Worm (Caenorhabditis elegans) whole organism, young adult: Measurements from ENCODE around the gene lsm-4.

Experiments
- B0035.1 ChIP-seq: sonication (generic microtip); optimal IDR thresholded peaks from 2 replicates; lab custom pipeline; 2016; ENCODE audit warnings: missing genetic modification characterization, mild to moderate bottlenecking, missing compliant biosample characterization, missing genotype, missing genetic modification reagents
- F22D6.2 ChIP-seq: sonication (generic microtip); optimal IDR thresholded peaks from 2 replicates; lab custom pipeline; 2016; ENCODE audit warnings: mild to moderate bottlenecking, missing genetic modification characterization, missing compliant biosample characterization
- F23B12.7 ChIP-seq: sonication (generic microtip); optimal IDR thresholded peaks from 2 replicates; lab custom pipeline; 2017; ENCODE audit warnings: missing genetic modification characterization, mild to moderate bottlenecking, missing compliant biosample characterization, antibody characterized with exemption, moderate library complexity; ENCODE audit not compliant: insufficient read depth
- F49E8.2 ChIP-seq: sonication (generic microtip); optimal IDR thresholded peaks from 3 replicates; lab custom pipeline; 2017; ENCODE audit warnings: missing genetic modification characterization, mild to moderate bottlenecking, missing compliant biosample characterization, antibody characterized with exemption, moderate library complexity; ENCODE audit not compliant: insufficient read depth
- F55B11.4 ChIP-seq: sonication (generic microtip); optimal IDR thresholded peaks from 2 replicates; lab custom pipeline; 2016; ENCODE audit warnings: missing compliant biosample characterization, missing genetic modification characterization, borderline replicate concordance; ENCODE audit not compliant: insufficient read depth
- F57C9.4 ChIP-seq: sonication (generic microtip); optimal IDR thresholded peaks from 2 replicates; lab custom pipeline; 2017; ENCODE audit warnings: mild to moderate bottlenecking, missing genetic modification characterization, missing compliant biosample characterization
- K11D2.4 ChIP-seq: fragments of 200-800 bp; sonication (Bioruptor generic); IDR thresholded peaks from 2 replicates; pipeline ENCODE4 v1.3.6; 2022; ENCODE audit warnings: missing genetic modification reagents, missing genetic modification characterization, missing compliant biosample characterization
- T07F8.4 ChIP-seq: sonication (generic microtip); optimal IDR thresholded peaks from 2 replicates; lab custom pipeline; 2016; ENCODE audit warnings: mild to moderate bottlenecking, missing genetic modification characterization, moderate library complexity, missing compliant biosample characterization
- Y56A3A.18 ChIP-seq: fragments of 200-800 bp; sonication (Bioruptor generic); IDR thresholded peaks from 2 replicates; pipeline ENCODE4 v1.3.6; 2022; ENCODE audit warnings: missing genetic modification reagents, missing genetic modification characterization, missing compliant biosample characterization
- Y67H2A.10 ChIP-seq: fragments of 200-800 bp; sonication (Bioruptor generic); conservative IDR thresholded peaks from 2 replicates; pipeline ENCODE4 v1.3.6; 2022; ENCODE audit warnings: missing genetic modification reagents, missing genetic modification characterization, missing compliant biosample characterization
- ZK185.1 ChIP-seq: sonication (generic microtip); optimal IDR thresholded peaks from 2 replicates; lab custom pipeline; 2016; ENCODE audit warnings: mild to moderate bottlenecking, missing genetic modification characterization, missing compliant biosample characterization; ENCODE audit not compliant: poor library complexity, severe bottlenecking
- aptf-3 ChIP-seq: fragments of 200-800 bp; sonication (Bioruptor generic); IDR thresholded peaks from 2 replicates; pipeline ENCODE4 v1.3.6; 2022; ENCODE audit warnings: missing genetic modification characterization, missing compliant biosample characterization
- attf-3 ChIP-seq: fragments of 200-800 bp; sonication (Bioruptor generic); conservative IDR thresholded peaks from 2 replicates; pipeline ENCODE4 v1.3.6; 2022; ENCODE audit warnings: missing genetic modification reagents, missing genetic modification characterization, missing compliant biosample characterization
- attf-6 ChIP-seq: fragments of 200-800 bp; sonication (Bioruptor generic); IDR thresholded peaks from 2 replicates; pipeline ENCODE4 v1.3.6; 2022; ENCODE audit warnings: missing genetic modification reagents, missing genetic modification characterization, missing compliant biosample characterization
- bed-2 ChIP-seq: fragments of 200-800 bp; sonication (Bioruptor generic); IDR thresholded peaks from 2 replicates; pipeline ENCODE4 v1.3.6; 2022; ENCODE audit warnings: missing genetic modification reagents, missing genetic modification characterization, missing compliant biosample characterization
- ceh-58 ChIP-seq: fragments of 200-800 bp; sonication (Bioruptor generic); IDR thresholded peaks from 2 replicates; pipeline ENCODE4 v1.3.6; 2022; ENCODE audit warnings: missing genetic modification characterization, missing compliant biosample characterization
- ceh-91 ChIP-seq: fragments of 200-800 bp; sonication (Bioruptor generic); IDR thresholded peaks from 2 replicates; pipeline ENCODE4 v1.3.6; 2022; ENCODE audit warnings: missing genetic modification reagents, missing genetic modification characterization, missing compliant biosample characterization
- ets-4 ChIP-seq: fragments of 200-800 bp; sonication (Bioruptor generic); optimal IDR thresholded peaks from 2 replicates; lab custom pipeline; 2018; ENCODE audit warnings: mild to moderate bottlenecking, missing genetic modification characterization, missing compliant biosample characterization
- lin-35 ChIP-seq, 3 experiments: fragments of 150-350 bp in 2 of 3; sonication (generic microtip) in 1 of 3; optimal IDR thresholded peaks; 2 replicates each; lab custom pipeline; 2014 to 2018; ENCODE audit warnings: missing biosample characterization in 3 of 3, missing genetic modification characterization in 3 of 3, missing genetic modification reagents in 3 of 3
- lsl-1 ChIP-seq: fragments of 200-800 bp; sonication (Bioruptor generic); optimal IDR thresholded peaks from 2 replicates; lab custom pipeline; 2018; ENCODE audit warnings: mild to moderate bottlenecking, missing genetic modification characterization, moderate library complexity, missing compliant biosample characterization
- lsy-27 ChIP-seq: sonication (generic microtip); optimal IDR thresholded peaks from 2 replicates; lab custom pipeline; 2017; ENCODE audit warnings: missing genetic modification characterization, mild to moderate bottlenecking, missing compliant biosample characterization, antibody characterized with exemption, missing genotype, borderline replicate concordance; ENCODE audit not compliant: insufficient read depth
- mcd-1 ChIP-seq: fragments of 200-800 bp; sonication (Bioruptor generic); IDR thresholded peaks from 2 replicates; pipeline ENCODE4 v1.3.6; 2022; ENCODE audit warnings: missing genetic modification reagents, missing genetic modification characterization, missing compliant biosample characterization
- mel-28 ChIP-seq: sonication (generic microtip); optimal IDR thresholded peaks from 2 replicates; lab custom pipeline; 2016; ENCODE audit warnings: borderline replicate concordance, mild to moderate bottlenecking, missing genetic modification characterization, missing compliant biosample characterization
- nhr-120 ChIP-seq: fragments of 200-800 bp; sonication (Bioruptor generic); IDR thresholded peaks from 2 replicates; pipeline ENCODE4 v1.3.6; 2022; ENCODE audit warnings: missing genetic modification characterization, missing compliant biosample characterization
- nhr-27 ChIP-seq: fragments of 200-800 bp; sonication (Bioruptor generic); optimal IDR thresholded peaks from 2 replicates; lab custom pipeline; 2018; ENCODE audit warnings: mild to moderate bottlenecking, missing genetic modification characterization, moderate library complexity, missing compliant biosample characterization
- nhr-80 ChIP-seq: sonication (generic microtip); optimal IDR thresholded peaks from 2 replicates; lab custom pipeline; 2016; ENCODE audit warnings: missing genetic modification characterization, missing compliant biosample characterization
- rpc-1 ChIP-seq, 2 experiments: fragments of 150-350 bp in 1 of 2; sonication (generic microtip) in 1 of 2; optimal IDR thresholded peaks; 2 replicates each; lab custom pipeline; 2014 to 2018; ENCODE audit warnings: missing biosample characterization in 1 of 2, missing genetic modification characterization in 1 of 2, missing genetic modification reagents in 1 of 2, missing genotype in 1 of 2
- sea-2 ChIP-seq: fragments of 200-800 bp; sonication (Bioruptor generic); IDR thresholded peaks from 2 replicates; pipeline ENCODE4 v1.3.6; 2022; ENCODE audit warnings: missing genetic modification characterization, missing compliant biosample characterization
- tbx-9 ChIP-seq: sonication (generic microtip); optimal IDR thresholded peaks from 2 replicates; lab custom pipeline; 2016; ENCODE audit warnings: borderline replicate concordance, missing genetic modification characterization, inconsistent platforms, missing compliant biosample characterization
- unc-130 ChIP-seq: sonication (generic microtip); optimal IDR thresholded peaks from 2 replicates; lab custom pipeline; 2016; ENCODE audit warnings: missing genetic modification reagents, missing genetic modification characterization, missing compliant biosample characterization
- zim-3 ChIP-seq: sonication (generic microtip); optimal IDR thresholded peaks from 2 replicates; lab custom pipeline; 2017; ENCODE audit warnings: mild to moderate bottlenecking, missing genetic modification characterization, moderate library complexity, missing compliant biosample characterization
- ztf-28 ChIP-seq: fragments of 200-800 bp; sonication (Bioruptor generic); IDR thresholded peaks from 2 replicates; pipeline ENCODE4 v1.3.6; 2022; ENCODE audit warnings: missing genetic modification reagents, missing genetic modification characterization, missing compliant biosample characterization
- ztf-3 ChIP-seq: fragments of 200-800 bp; sonication (Bioruptor generic); optimal IDR thresholded peaks from 2 replicates; lab custom pipeline; 2018; ENCODE audit warnings: mild to moderate bottlenecking, missing genetic modification characterization, missing compliant biosample characterization

The lsm-4 gene

ce11 chrII:7211280-7211679 lies 41.7 kb downstream of the lsm-4 start, which contains the start of gene E04F6.8:
E04F6.8 (minus strand) TSS chrII:7211380.
- TF ChIP-seq ztf-28 (GFP tag; lab: Robert Waterston, UW) (no peak), F55B11.4 (no peak), ceh-91 (GFP tag; lab: Robert Waterston, UW) (no peak), ets-4 (GFP tag; lab: Kevin White, UChicago) (no peak), nhr-27 (no peak), B0035.1 (tag; lab: Kevin White, UChicago) (no peak), nhr-120 (GFP tag; lab: Robert Waterston, UW) (no peak), lsy-27 (tag; lab: Kevin White, UChicago) (no peak), Y67H2A.10 (GFP tag; lab: Robert Waterston, UW) (no peak), rpc-1 (optimal IDR thresholded peaks at IDR 0.05; lab: Kevin White, UChicago) (no peak), rpc-1 (tag; optimal IDR thresholded peaks at IDR 0.05; lab: Kevin White, UChicago) (no peak), bed-2 (GFP tag; lab: Robert Waterston, UW) (no peak), F23B12.7 (tag; lab: Kevin White, UChicago) (no peak), nhr-80 (tag; lab: Kevin White, UChicago) (no peak), ceh-58 (GFP tag; lab: Robert Waterston, UW) (no peak), sea-2 (no peak), attf-6 (no peak), F49E8.2 (tag; lab: Kevin White, UChicago) (no peak)

- no peak for TF ChIP-seq zim-3 (tag; lab: Kevin White, UChicago)
- no peak for TF ChIP-seq ztf-3 (GFP tag; lab: Kevin White, UChicago)
- TF ChIP-seq aptf-3 (GFP tag; lab: Robert Waterston, UW), result no peak
- no peak for TF ChIP-seq ZK185.1 (tag; lab: Kevin White, UChicago)
- TF ChIP-seq lsy-27 (tag; lab: Kevin White, UChicago), result no peak
- no peak for TF ChIP-seq T07F8.4
- no peak for TF ChIP-seq F57C9.4 (tag; lab: Kevin White, UChicago)
- TF ChIP-seq lsl-1 (GFP tag; lab: Kevin White, UChicago), result no peak
- no peak for TF ChIP-seq F23B12.7 (tag; lab: Kevin White, UChicago)
- no peak for TF ChIP-seq K11D2.4 (GFP tag; lab: Robert Waterston, UW)
- no peak for TF ChIP-seq lin-35 (GFP tag; optimal IDR thresholded peaks at IDR 0.05; lab: Kevin White, UChicago)
- TF ChIP-seq attf-3 (GFP tag; lab: Robert Waterston, UW), result no peak
- no peak for TF ChIP-seq nhr-120 (GFP tag; lab: Robert Waterston, UW)
- TF ChIP-seq mcd-1, result no peak
- TF ChIP-seq tbx-9 (tag; lab: Kevin White, UChicago), result no peak
- no peak for TF ChIP-seq unc-130 (GFP tag; lab: Kevin White, UChicago)
- no peak for TF ChIP-seq sea-2
Observed at ce11 chrII:7210187-7210586, 42.8 kb downstream of the lsm-4 start, which contains the start of gene E04F6.15. E04F6.15 (minus strand) TSS chrII:7210287.

ce11 chrII:7208184-7208583 lies 44.8 kb downstream of the lsm-4 start, which contains the start of gene dhs-7:
dhs-7 (minus strand) TSS chrII:7208460.
- TF ChIP-seq mel-28 (tag; lab: Kevin White, UChicago) (no peak), nhr-80 (tag; lab: Kevin White, UChicago) (peak; percentile 25)

- TF ChIP-seq Y56A3A.18 (GFP tag; lab: Robert Waterston, UW) (no peak), F22D6.2 (tag; lab: Kevin White, UChicago) (no peak)
Observed at ce11 chrII:7207649-7208048, 45.3 kb downstream of the lsm-4 start.
